Fruit fly (Drosophila melanogaster): ENCODE results near the gene CG45218.

Gene CG45218

DNA sequence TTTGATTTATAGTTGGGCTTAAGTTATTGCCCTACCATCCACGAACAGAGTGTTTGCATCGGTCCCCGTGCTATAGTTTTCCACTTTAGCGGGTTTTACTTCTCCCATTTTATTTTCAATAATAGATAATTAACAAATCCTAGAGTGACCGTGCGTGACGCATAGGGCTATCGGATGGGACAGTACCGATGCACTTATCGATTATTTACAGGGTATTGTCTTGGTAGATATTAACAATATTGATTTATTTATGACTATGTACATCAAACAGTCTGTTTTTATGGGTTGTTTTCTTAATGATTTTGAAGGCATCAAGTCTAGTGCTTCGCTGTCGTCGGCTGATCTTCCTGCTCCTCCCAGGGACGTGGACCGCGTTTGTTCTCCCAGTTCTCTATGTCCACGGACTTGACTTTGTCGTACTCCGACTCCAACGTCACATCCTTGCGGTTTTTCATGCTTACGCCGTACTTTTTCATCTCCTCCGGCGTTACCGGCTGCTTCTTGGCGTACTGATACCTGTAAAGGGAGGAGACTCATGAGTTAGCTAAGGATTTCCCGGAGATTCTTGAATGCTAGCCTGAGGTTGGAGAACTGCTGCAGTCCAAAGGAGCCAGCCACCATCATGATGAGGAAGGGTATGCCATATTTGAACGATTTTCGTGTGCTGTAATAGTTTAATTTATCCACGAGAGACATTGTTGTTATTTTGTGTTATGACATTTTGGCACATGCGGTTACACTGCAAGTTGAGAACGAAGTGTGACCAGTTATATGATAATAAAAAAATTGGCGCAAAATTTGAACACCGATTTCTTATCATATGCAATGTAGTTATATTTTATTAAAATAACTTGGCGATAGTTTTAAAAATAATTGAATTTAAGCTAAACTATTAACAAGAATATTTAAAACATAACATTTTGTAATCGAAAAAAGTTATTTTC lies 12.4 kb downstream of the CG45218 start, which contains the start of the genes MRG15 and Tm1:
MRG15 (minus strand) TSS at position 184 of the 944 bp plus-strand sequence.
Tm1 (plus strand) TSS at position 295 of the 944 bp plus-strand sequence.
- TF ChIP-seq rgr (GFP tag; optimal IDR thresholded peaks at IDR 0.05) (peak; percentile 60), dl (GFP tag; optimal IDR thresholded peaks at IDR 0.05; ENCODE audit: insufficient read depth in 1 of 2, partially characterized antibody in 2 of 2) (no peak), Vsx2 (GFP tag; optimal IDR thresholded peaks at IDR 0.05; ENCODE audit: partially characterized antibody) (no peak), Hnf4 (GFP tag; optimal IDR thresholded peaks at IDR 0.05) (peak; percentile 5), Rel (GFP tag; optimal IDR thresholded peaks at IDR 0.05) (no peak), Rel (tag; optimal IDR thresholded peaks at IDR 0.05) (peak; percentile 1), h (GFP tag; optimal IDR thresholded peaks at IDR 0.05) (no peak)

DNA sequence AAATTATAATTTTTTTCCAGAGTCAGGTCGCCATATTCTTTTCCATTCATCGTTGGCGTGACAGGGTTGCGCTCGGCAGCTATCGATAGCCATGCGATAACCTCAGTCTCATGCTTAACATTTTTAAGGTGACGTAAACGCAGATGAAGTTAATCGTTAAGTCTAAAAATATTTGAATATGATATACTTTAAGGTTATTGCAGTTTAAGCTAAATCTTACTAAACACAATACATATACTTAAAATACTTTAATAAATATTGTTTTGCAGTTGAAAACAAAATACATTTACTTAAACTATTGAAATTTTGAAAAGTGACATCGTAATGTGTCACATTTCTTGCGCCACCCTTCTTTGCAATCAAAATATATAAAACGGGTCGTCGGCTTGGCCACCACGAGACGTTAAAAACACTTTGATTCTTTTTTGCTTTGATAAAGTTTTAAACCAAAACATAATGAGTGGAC lies 15.4 kb downstream of the CG45218 start, which contains the start of the genes Cp190 and CG4338:
Cp190 (minus strand) TSS at position 84 of the 466 bp plus-strand sequence.
CG4338 (plus strand) TSS at position 365 of the 466 bp plus-strand sequence.
- no peak for TF ChIP-seq tai (GFP tag; optimal IDR thresholded peaks at IDR 0.05)
- TF ChIP-seq GATAd (GFP tag; optimal IDR thresholded peaks at IDR 0.05): no peak
- TF ChIP-seq Dif (GFP tag; optimal IDR thresholded peaks at IDR 0.05; ENCODE audit: partially characterized antibody): no peak
- TF ChIP-seq Mio (GFP tag; optimal IDR thresholded peaks at IDR 0.05): peak; percentile 48
- no peak for TF ChIP-seq dl (GFP tag; optimal IDR thresholded peaks at IDR 0.05; ENCODE audit: insufficient read depth in 1 of 2, partially characterized antibody in 2 of 2)
- no peak for TF ChIP-seq sage (GFP tag; optimal IDR thresholded peaks at IDR 0.05)
- TF ChIP-seq usp (GFP tag; optimal IDR thresholded peaks at IDR 0.05): no peak
- TF ChIP-seq Sp1 (GFP tag; optimal IDR thresholded peaks at IDR 0.05): peak; percentile 99
- no peak for TF ChIP-seq N (GFP tag; optimal IDR thresholded peaks at IDR 0.05)
- TF ChIP-seq psq (GFP tag; optimal IDR thresholded peaks at IDR 0.05): peak; percentile 95
- no peak for TF ChIP-seq brk (GFP tag; optimal IDR thresholded peaks at IDR 0.05)
- no peak for TF ChIP-seq CrebA (GFP tag; optimal IDR thresholded peaks at IDR 0.05; ENCODE audit: borderline replicate concordance)
- TF ChIP-seq lola (GFP tag; optimal IDR thresholded peaks at IDR 0.05): no peak
- peak; percentile 97 for TF ChIP-seq woc (GFP tag; optimal IDR thresholded peaks at IDR 0.05)
- peak; percentile 99 for TF ChIP-seq HLH106 (tag; optimal IDR thresholded peaks at IDR 0.05)
- peak; percentile 92 for TF ChIP-seq sv (GFP tag; optimal IDR thresholded peaks at IDR 0.05)
- no peak for TF ChIP-seq pan (optimal IDR thresholded peaks at IDR 0.05)
- TF ChIP-seq fru (GFP tag; optimal IDR thresholded peaks at IDR 0.05): peak; percentile 96
- TF ChIP-seq br (GFP tag; optimal IDR thresholded peaks at IDR 0.05): peak; percentile 94
- TF ChIP-seq Abd-B (GFP tag; optimal IDR thresholded peaks at IDR 0.05): no peak
- peak; percentile 97 for TF ChIP-seq dmrt93B (GFP tag; optimal IDR thresholded peaks at IDR 0.05)
- peak; percentile 95 for TF ChIP-seq ey (GFP tag; optimal IDR thresholded peaks at IDR 0.05)
- TF ChIP-seq Myc (optimal IDR thresholded peaks at IDR 0.05): peak; percentile 34
- no peak for TF ChIP-seq Hnf4 (GFP tag; optimal IDR thresholded peaks at IDR 0.05)
- peak; percentile 97 for TF ChIP-seq h (GFP tag; optimal IDR thresholded peaks at IDR 0.05)
- no peak for TF ChIP-seq jim (GFP tag; optimal IDR thresholded peaks at IDR 0.05)
- no peak for TF ChIP-seq Dfd (GFP tag; optimal IDR thresholded peaks at IDR 0.05)
- TF ChIP-seq Rel (GFP tag; optimal IDR thresholded peaks at IDR 0.05): peak; percentile 78
- TF ChIP-seq Rel (tag; optimal IDR thresholded peaks at IDR 0.05): peak; percentile 92
- peak; percentile 80 for TF ChIP-seq Jra (GFP tag; optimal IDR thresholded peaks at IDR 0.05)
- TF ChIP-seq CG9705 (GFP tag; optimal IDR thresholded peaks at IDR 0.05): peak; percentile 98
- TF ChIP-seq Vsx2 (GFP tag; optimal IDR thresholded peaks at IDR 0.05; ENCODE audit: partially characterized antibody): no peak
- peak; percentile 98 for TF ChIP-seq rgr (GFP tag; optimal IDR thresholded peaks at IDR 0.05)
- TF ChIP-seq Hr78 (GFP tag; optimal IDR thresholded peaks at IDR 0.05): no peak
- peak; percentile 90 for TF ChIP-seq dsf (GFP tag; optimal IDR thresholded peaks at IDR 0.05; ENCODE audit: borderline replicate concordance)
- peak; percentile 64 to 98 for TF ChIP-seq foxo (GFP tag; optimal IDR thresholded peaks at IDR 0.05)
- TF ChIP-seq Hr83 (GFP tag; optimal IDR thresholded peaks at IDR 0.05; ENCODE audit: poor library complexity, severe bottlenecking): peak; percentile 69
- peak; percentile 85 for TF ChIP-seq CG32264 (GFP tag; optimal IDR thresholded peaks at IDR 0.05)
- TF ChIP-seq OdsH (GFP tag; optimal IDR thresholded peaks at IDR 0.05): peak; percentile 96
